Fruit fly (Drosophila melanogaster) whole organism, embryonic: ENCODE measurements around the gene Cpr67Fb.
A peak's percentile ranks its signal among the peaks of the same experiment; 100 is the strongest.

Experiments used
- CG10209 ChIP-seq: fragments of 200-800 bp; sonication (Bioruptor generic); optimal IDR thresholded peaks from 3 replicates; lab custom pipeline; 2017; ENCODE audit warnings: missing biosample characterization, mild to moderate bottlenecking, missing genetic modification characterization, missing genetic modification reagents
- CG10366 ChIP-seq: fragments of 200-800 bp; sonication (Bioruptor generic); IDR thresholded peaks from 2 replicates; pipeline ENCODE4 v1.3.6; 2022; ENCODE audit warnings: missing biosample characterization, missing genetic modification characterization
- CG11085 ChIP-seq: fragments of 200-800 bp; sonication (Bioruptor generic); IDR thresholded peaks from 2 replicates; pipeline ENCODE4 v1.3.6; 2022; ENCODE audit warnings: missing biosample characterization, missing genetic modification characterization
- CG14710 ChIP-seq: fragments of 200-800 bp; sonication (Bioruptor generic); optimal IDR thresholded peaks from 3 replicates; lab custom pipeline; 2019; ENCODE audit warnings: missing biosample characterization, mild to moderate bottlenecking, missing genetic modification characterization, moderate library complexity
- CG14860 ChIP-seq: fragments of 200-800 bp; sonication (Bioruptor generic); IDR thresholded peaks from 3 replicates; pipeline ENCODE4 v1.3.6; 2022; ENCODE audit warnings: missing biosample characterization, missing genetic modification characterization; ENCODE audit not compliant: partially characterized antibody
- CG17802 ChIP-seq: fragments of 200-800 bp; sonication (Bioruptor generic); optimal IDR thresholded peaks from 2 replicates; lab custom pipeline; 2018; ENCODE audit warnings: missing biosample characterization, mild to moderate bottlenecking, missing genetic modification characterization, moderate library complexity
- CG18599 ChIP-seq: fragments of 200-800 bp; sonication (Bioruptor generic); optimal IDR thresholded peaks from 3 replicates; lab custom pipeline; 2017; ENCODE audit warnings: missing biosample characterization, missing genetic modification characterization, mild to moderate bottlenecking, moderate library complexity, missing genetic modification reagents
- CG2116 ChIP-seq: fragments of 200-800 bp; sonication (Bioruptor generic); optimal IDR thresholded peaks from 3 replicates; lab custom pipeline; 2018; ENCODE audit warnings: missing biosample characterization, mild to moderate bottlenecking, missing genetic modification characterization
- CG2129 ChIP-seq: fragments of 200-800 bp; sonication (Bioruptor generic); IDR thresholded peaks from 2 replicates; pipeline ENCODE4 v1.3.6; 2022; ENCODE audit warnings: missing biosample characterization, missing genetic modification characterization; ENCODE audit not compliant: partially characterized antibody
- CG31365 ChIP-seq: fragments of 200-800 bp; sonication (Bioruptor generic); optimal IDR thresholded peaks from 2 replicates; lab custom pipeline; 2018; ENCODE audit warnings: missing biosample characterization, mild to moderate bottlenecking, missing genetic modification characterization
- CG31441 ChIP-seq: fragments of 200-800 bp; sonication (Bioruptor generic); IDR thresholded peaks from 2 replicates; pipeline ENCODE4 v1.3.6; 2022; ENCODE audit warnings: missing biosample characterization, missing genetic modification characterization
- CG33557 ChIP-seq: fragments of 200-800 bp; sonication (Bioruptor generic); optimal IDR thresholded peaks from 2 replicates; lab custom pipeline; 2019; ENCODE audit warnings: missing biosample characterization, mild to moderate bottlenecking, missing genetic modification characterization, moderate library complexity
- CG4730 ChIP-seq: fragments of 200-800 bp; sonication (Bioruptor generic); IDR thresholded peaks from 2 replicates; pipeline ENCODE4 v1.3.6; 2022; ENCODE audit warnings: missing biosample characterization, missing genetic modification characterization
- CG5953 ChIP-seq: fragments of 200-800 bp; sonication (Bioruptor generic); IDR thresholded peaks from 2 replicates; pipeline ENCODE4 v1.3.6; 2022; ENCODE audit warnings: missing biosample characterization, missing genetic modification characterization
- CG6813 ChIP-seq: fragments of 200-800 bp; sonication (Bioruptor generic); optimal IDR thresholded peaks from 2 replicates; lab custom pipeline; 2017; ENCODE audit warnings: missing biosample characterization, missing genetic modification characterization, mild to moderate bottlenecking, moderate library complexity, missing genetic modification reagents
- CG8944 ChIP-seq: fragments of 200-800 bp; sonication (Bioruptor generic); optimal IDR thresholded peaks from 3 replicates; lab custom pipeline; 2016; ENCODE audit warnings: missing biosample characterization, missing genetic modification characterization
- D ChIP-seq, 2 experiments: fragments of 200-800 bp in 1 of 2; fragments of >200 bp in 1 of 2; sonication (Bioruptor generic) in 1 of 2; optimal IDR thresholded peaks; 2 replicates in 1 of 2; 3 replicates in 1 of 2; lab custom pipeline; 2017; ENCODE audit warnings: mild to moderate bottlenecking in 1 of 2, missing biosample characterization in 1 of 2, missing genetic modification characterization in 1 of 2, missing genetic modification reagents in 1 of 2
- D19B ChIP-seq: fragments of 200-800 bp; sonication (Bioruptor generic); optimal IDR thresholded peaks from 2 replicates; lab custom pipeline; 2017; ENCODE audit warnings: missing biosample characterization, mild to moderate bottlenecking, missing genetic modification characterization
- Dbx ChIP-seq: fragments of 200-800 bp; sonication (Bioruptor generic); IDR thresholded peaks from 3 replicates; pipeline ENCODE4 v1.3.6; 2022; ENCODE audit warnings: missing biosample characterization, missing genetic modification characterization
- Dip2 ChIP-seq: fragments of 200-800 bp; sonication (Bioruptor generic); IDR thresholded peaks from 2 replicates; pipeline ENCODE4 v1.3.6; 2022; ENCODE audit warnings: missing biosample characterization, missing genetic modification characterization
- HHEX ChIP-seq: fragments of 200-800 bp; sonication (Bioruptor generic); optimal IDR thresholded peaks from 3 replicates; lab custom pipeline; 2017; ENCODE audit warnings: missing biosample characterization, mild to moderate bottlenecking, missing genetic modification characterization, missing genetic modification reagents
- Hey ChIP-seq: fragments of 200-800 bp; sonication (Bioruptor generic); optimal IDR thresholded peaks from 3 replicates; lab custom pipeline; 2018; ENCODE audit warnings: missing biosample characterization, mild to moderate bottlenecking, missing genetic modification characterization
- HmgD ChIP-seq: fragments of 200-800 bp; sonication (Bioruptor generic); optimal IDR thresholded peaks from 3 replicates; lab custom pipeline; 2016; ENCODE audit warnings: missing biosample characterization, missing genetic modification characterization
- Hmx ChIP-seq: fragments of 200-800 bp; sonication (Bioruptor generic); optimal IDR thresholded peaks from 2 replicates; lab custom pipeline; 2016; ENCODE audit warnings: missing biosample characterization, missing genetic modification characterization
- Lpt ChIP-seq: fragments of >200 bp; optimal IDR thresholded peaks from 2 replicates; lab custom pipeline; 2018; ENCODE audit warnings: missing biosample characterization, missing genetic modification characterization
- Oli ChIP-seq: fragments of 200-800 bp; sonication (Bioruptor generic); optimal IDR thresholded peaks from 2 replicates; lab custom pipeline; 2018; ENCODE audit warnings: missing biosample characterization, mild to moderate bottlenecking, missing genetic modification characterization, moderate library complexity
- Optix ChIP-seq: fragments of 200-800 bp; sonication (Bioruptor generic); IDR thresholded peaks from 3 replicates; pipeline ENCODE4 v1.3.6; 2022; ENCODE audit warnings: missing biosample characterization, missing genetic modification characterization
- al ChIP-seq: fragments of 200-800 bp; sonication (Bioruptor generic); IDR thresholded peaks from 2 replicates; pipeline ENCODE4 v1.3.6; 2022; ENCODE audit warnings: missing biosample characterization, missing genetic modification characterization
- aop ChIP-seq: fragments of 200-800 bp; sonication (Bioruptor generic); IDR thresholded peaks from 2 replicates; pipeline ENCODE4 v1.3.6; 2022; ENCODE audit warnings: missing biosample characterization, missing genetic modification characterization
- bowl ChIP-seq: fragments of 200-800 bp; sonication (Bioruptor generic); IDR thresholded peaks from 2 replicates; pipeline ENCODE4 v1.3.6; 2022; ENCODE audit warnings: missing biosample characterization, missing genetic modification characterization
- bsh ChIP-seq, 2 experiments: fragments of 200-800 bp; sonication (Bioruptor generic); optimal IDR thresholded peaks; 2 replicates each; lab custom pipeline; 2017 to 2018; ENCODE audit warnings: mild to moderate bottlenecking in 2 of 2, missing biosample characterization in 2 of 2, missing genetic modification characterization in 2 of 2, moderate library complexity in 1 of 2
- cad ChIP-seq: fragments of >200 bp; optimal IDR thresholded peaks from 2 replicates; lab custom pipeline; 2017; ENCODE audit warnings: missing biosample characterization, missing genetic modification characterization
- chm ChIP-seq: fragments of 200-800 bp; sonication (Bioruptor generic); IDR thresholded peaks from 2 replicates; pipeline ENCODE4 v1.3.6; 2022; ENCODE audit warnings: missing biosample characterization, missing genetic modification characterization
- crol ChIP-seq: fragments of 200-800 bp; sonication (Bioruptor generic); IDR thresholded peaks from 2 replicates; pipeline ENCODE4 v1.3.6; 2022; ENCODE audit warnings: missing biosample characterization, missing genetic modification characterization
- disco-r ChIP-seq: fragments of 200-800 bp; sonication (Bioruptor generic); optimal IDR thresholded peaks from 2 replicates; lab custom pipeline; 2016; ENCODE audit warnings: missing biosample characterization, missing genetic modification characterization
- dpn ChIP-seq, 2 experiments: fragments of 200-800 bp; sonication (Bioruptor generic); optimal IDR thresholded peaks; 3 replicates each; lab custom pipeline; 2016; ENCODE audit warnings: missing biosample characterization in 2 of 2, missing genetic modification characterization in 2 of 2
- hbn ChIP-seq: fragments of 200-800 bp; sonication (Bioruptor generic); IDR thresholded peaks from 2 replicates; pipeline ENCODE4 v1.3.6; 2022; ENCODE audit warnings: missing biosample characterization, missing genetic modification characterization; ENCODE audit not compliant: partially characterized antibody
- kah ChIP-seq: fragments of 200-800 bp; sonication (Bioruptor generic); optimal IDR thresholded peaks from 2 replicates; lab custom pipeline; 2018; ENCODE audit warnings: missing biosample characterization, mild to moderate bottlenecking, missing genetic modification characterization
- lola ChIP-seq, 3 experiments: fragments of >200 bp in 2 of 3; fragments of 200-800 bp in 1 of 3; sonication (Bioruptor generic) in 1 of 3; optimal IDR thresholded peaks; 2 replicates each; lab custom pipeline; 2017 to 2019; ENCODE audit warnings: missing biosample characterization in 3 of 3, missing genetic modification characterization in 3 of 3, mild to moderate bottlenecking in 1 of 3, moderate library complexity in 1 of 3
- nmo ChIP-seq: fragments of 200-800 bp; sonication (Bioruptor generic); optimal IDR thresholded peaks from 2 replicates; lab custom pipeline; 2018; ENCODE audit warnings: missing biosample characterization, mild to moderate bottlenecking, missing genetic modification characterization, moderate library complexity
- pho ChIP-seq: fragments of 200-800 bp; sonication (Bioruptor generic); optimal IDR thresholded peaks from 2 replicates; lab custom pipeline; 2016; ENCODE audit warnings: missing biosample characterization, missing genetic modification characterization
- phol ChIP-seq: fragments of 200-800 bp; sonication (Bioruptor generic); optimal IDR thresholded peaks from 3 replicates; lab custom pipeline; 2018; ENCODE audit warnings: missing biosample characterization, mild to moderate bottlenecking, missing genetic modification characterization, moderate library complexity
- stwl ChIP-seq: fragments of 200-800 bp; sonication (Bioruptor generic); optimal IDR thresholded peaks from 3 replicates; lab custom pipeline; 2018; ENCODE audit warnings: missing biosample characterization, mild to moderate bottlenecking, missing genetic modification characterization, moderate library complexity
- unc-4 ChIP-seq: fragments of 200-800 bp; sonication (Bioruptor generic); IDR thresholded peaks from 2 replicates; pipeline ENCODE4 v1.3.6; 2022; ENCODE audit warnings: missing biosample characterization, missing genetic modification characterization; ENCODE audit not compliant: partially characterized antibody
- z ChIP-seq: fragments of 200-800 bp; sonication (Bioruptor generic); IDR thresholded peaks from 3 replicates; pipeline ENCODE4 v1.3.6; 2022; ENCODE audit warnings: missing biosample characterization, missing genetic modification characterization
- zfh1 ChIP-seq: fragments of 200-800 bp; sonication (Bioruptor generic); IDR thresholded peaks from 3 replicates; pipeline ENCODE4 v1.3.6; 2022; ENCODE audit warnings: missing biosample characterization, missing genetic modification characterization
- zfh2 ChIP-seq: fragments of 200-800 bp; sonication (Bioruptor generic); optimal IDR thresholded peaks from 2 replicates; lab custom pipeline; 2016; ENCODE audit warnings: missing biosample characterization, missing genetic modification characterization

Gene Cpr67Fb

DNA sequence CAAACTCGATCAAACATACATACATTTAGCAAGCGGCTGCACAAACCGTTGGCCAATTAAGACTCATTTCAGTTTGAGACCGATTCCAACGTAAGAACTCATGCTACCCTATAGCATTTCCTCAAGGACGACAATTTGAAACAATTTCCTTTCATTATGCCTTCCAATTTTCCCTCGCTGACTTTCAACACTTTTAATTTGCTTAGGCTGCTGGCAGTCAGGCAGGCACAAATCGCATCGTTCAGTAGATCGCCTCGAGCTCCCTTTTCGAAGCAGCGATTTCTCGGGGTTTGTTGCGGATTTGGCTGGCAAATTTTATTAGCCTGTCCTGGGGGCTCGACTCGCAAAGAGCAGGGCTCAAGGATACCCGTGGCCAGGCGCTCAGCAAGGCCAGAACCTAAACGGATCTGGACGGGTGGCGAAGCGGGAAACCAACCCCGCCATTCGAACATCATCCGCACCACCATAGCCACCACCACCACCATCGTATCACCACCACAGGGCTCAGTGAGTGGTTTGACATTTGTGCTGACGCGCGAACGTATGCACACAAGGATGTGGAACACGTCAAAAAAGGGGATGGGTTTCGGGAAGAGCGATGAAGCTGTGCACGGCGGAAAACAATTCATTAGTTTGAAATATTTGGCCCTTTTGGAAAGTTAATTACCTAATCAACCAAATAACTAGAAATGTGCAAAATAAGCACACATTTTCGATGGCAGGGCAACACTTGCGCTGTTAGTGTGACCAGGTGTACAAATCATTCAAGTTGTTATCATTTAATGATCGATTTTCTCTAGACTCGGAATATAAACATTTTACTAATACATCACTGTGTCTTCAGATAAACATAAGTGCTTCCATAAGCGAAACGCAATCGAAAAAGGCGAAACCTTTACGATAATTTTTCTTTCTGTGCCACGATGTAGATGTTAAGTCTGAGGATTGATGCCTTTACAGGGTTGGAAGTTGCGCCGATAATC, 49.1 kb upstream of the Cpr67Fb start (continued):
- TF ChIP-seq pho (no peak), phol (tag; lab: Kevin White, UChicago) (peak; percentile 74), bowl (GFP tag; lab: Robert Waterston, UW) (no peak), CG2116 (peak; percentile 38), CG31441 (peak; percentile 72), D (optimal IDR thresholded peaks at IDR 0.05; lab: Kevin White, UChicago) (no peak), D (GFP tag; optimal IDR thresholded peaks at IDR 0.05; lab: Kevin White, UChicago) (peak; percentile 62), hbn (GFP tag; lab: Robert Waterston, UW) (no peak), unc-4 (GFP tag; lab: Robert Waterston, UW) (no peak), zfh1 (GFP tag; lab: Robert Waterston, UW) (no peak), lola (GFP tag; optimal IDR thresholded peaks at IDR 0.05; lab: Kevin White, UChicago) (peak in 1 of 3 experiments; percentile 79), CG11085 (no peak), kah (GFP tag; lab: Kevin White, UChicago) (no peak), Optix (GFP tag; lab: Robert Waterston, UW) (no peak), al (GFP tag; lab: Robert Waterston, UW) (no peak), nmo (GFP tag; lab: Kevin White, UChicago) (peak; percentile 60), zfh2 (GFP tag; lab: Kevin White, UChicago) (no peak), disco-r (GFP tag; lab: Kevin White, UChicago) (no peak), Oli (tag; lab: Kevin White, UChicago) (peak; percentile 64), CG10209 (GFP tag; lab: Kevin White, UChicago) (peak; percentile 39), CG5953 (GFP tag; lab: Robert Waterston, UW) (no peak), CG6813 (no peak), chm (GFP tag; lab: Robert Waterston, UW) (peak; percentile 59), aop (GFP tag; lab: Robert Waterston, UW) (no peak), Lpt (GFP tag; lab: Kevin White, UChicago) (no peak), CG17802 (tag; lab: Kevin White, UChicago) (no peak), D19B (GFP tag; lab: Kevin White, UChicago) (no peak), CG8944 (GFP tag; lab: Kevin White, UChicago) (peak; percentile 3), CG14710 (tag; lab: Kevin White, UChicago) (peak; percentile 90), dpn (GFP tag; optimal IDR thresholded peaks at IDR 0.05; lab: Kevin White, UChicago) (peak; percentile 19 to 23), HmgD (no peak), crol (GFP tag; lab: Robert Waterston, UW) (peak; percentile 23; the same call in 1 of the 2 replicates), CG31365 (tag; lab: Kevin White, UChicago) (no peak), CG4730 (GFP tag; lab: Robert Waterston, UW) (no peak), z (no peak), cad (GFP tag; lab: Kevin White, UChicago) (no peak), CG33557 (GFP tag; lab: Kevin White, UChicago) (peak; percentile 55), Dbx (GFP tag; lab: Robert Waterston, UW) (no peak), bsh (GFP tag; optimal IDR thresholded peaks at IDR 0.05; lab: Kevin White, UChicago) (peak in 1 of 2 experiments; percentile 62), HHEX (peak; percentile 21), CG2129 (GFP tag; lab: Robert Waterston, UW) (no peak), Dip2 (no peak), Hmx (GFP tag; lab: Kevin White, UChicago) (no peak), CG18599 (no peak), Hey (peak; percentile 74), CG14860 (GFP tag; lab: Robert Waterston, UW) (no peak), CG10366 (GFP tag; lab: Robert Waterston, UW) (0 out of 2 replicates have a peak, but pooled peaks have one; percentile 9), stwl (tag; lab: Kevin White, UChicago) (peak; percentile 99)
